Fruit fly (Drosophila melanogaster) whole organism, embryonic: Measurements from ENCODE around the gene Lgr1.

Experiments used
- CG10267 ChIP-seq: fragments of 200-800 bp; sonication (Bioruptor generic); optimal IDR thresholded peaks from 2 replicates; lab custom pipeline; 2018; ENCODE audit warnings: missing biosample characterization, mild to moderate bottlenecking, missing genetic modification characterization, moderate library complexity
- CG12659 ChIP-seq: fragments of 200-800 bp; sonication (Bioruptor generic); optimal IDR thresholded peaks from 3 replicates; lab custom pipeline; 2017; ENCODE audit warnings: mild to moderate bottlenecking, missing biosample characterization, missing genetic modification reagents, missing genetic modification characterization
- CG14050 ChIP-seq: fragments of 200-800 bp; sonication (Bioruptor generic); IDR thresholded peaks from 3 replicates; pipeline ENCODE4 v1.3.6; 2022; ENCODE audit warnings: missing biosample characterization, missing genetic modification characterization
- CG1529 ChIP-seq: fragments of 200-800 bp; sonication (Bioruptor generic); optimal IDR thresholded peaks from 3 replicates; lab custom pipeline; 2018; ENCODE audit warnings: missing biosample characterization, missing genetic modification characterization
- CG2116 ChIP-seq: fragments of 200-800 bp; sonication (Bioruptor generic); optimal IDR thresholded peaks from 3 replicates; lab custom pipeline; 2018; ENCODE audit warnings: missing biosample characterization, mild to moderate bottlenecking, missing genetic modification characterization
- CG30403 ChIP-seq: fragments of 200-800 bp; sonication (Bioruptor generic); optimal IDR thresholded peaks from 3 replicates; lab custom pipeline; 2016; ENCODE audit warnings: missing biosample characterization, missing genetic modification characterization
- CG31441 ChIP-seq: fragments of 200-800 bp; sonication (Bioruptor generic); IDR thresholded peaks from 2 replicates; pipeline ENCODE4 v1.3.6; 2022; ENCODE audit warnings: missing biosample characterization, missing genetic modification characterization
- CG3995 ChIP-seq: fragments of 200-800 bp; sonication (Bioruptor generic); optimal IDR thresholded peaks from 3 replicates; lab custom pipeline; 2016; ENCODE audit warnings: missing biosample characterization, missing genetic modification characterization
- CG4617 ChIP-seq: fragments of 200-800 bp; sonication (Bioruptor generic); optimal IDR thresholded peaks from 3 replicates; lab custom pipeline; 2016; ENCODE audit warnings: missing biosample characterization, missing genetic modification characterization, borderline replicate concordance
- CG8765 ChIP-seq: fragments of 200-800 bp; sonication (Bioruptor generic); IDR thresholded peaks from 2 replicates; pipeline ENCODE4 v1.3.6; 2022; ENCODE audit warnings: missing biosample characterization, missing genetic modification characterization
- CG8924 ChIP-seq: fragments of 200-800 bp; optimal IDR thresholded peaks from 3 replicates; lab custom pipeline; 2019; ENCODE audit warnings: missing biosample characterization, mild to moderate bottlenecking, missing genetic modification characterization, moderate library complexity
- CG9215 ChIP-seq: fragments of 200-800 bp; sonication (Bioruptor generic); IDR thresholded peaks from 2 replicates; pipeline ENCODE4 v1.3.6; 2022; ENCODE audit warnings: missing biosample characterization, missing genetic modification characterization
- CoRest ChIP-seq: fragments of 200-800 bp; sonication (Bioruptor generic); optimal IDR thresholded peaks from 3 replicates; lab custom pipeline; 2018; ENCODE audit warnings: missing biosample characterization, mild to moderate bottlenecking, missing genetic modification characterization, moderate library complexity
- Dll ChIP-seq: fragments of 200-800 bp; sonication (Bioruptor generic); IDR thresholded peaks from 4 replicates; pipeline ENCODE4 v1.3.6; 2022; ENCODE audit warnings: missing biosample characterization, missing genetic modification characterization; ENCODE audit not compliant: partially characterized antibody
- E2f2 ChIP-seq: fragments of 200-800 bp; sonication (Bioruptor generic); IDR thresholded peaks from 2 replicates; pipeline ENCODE4 v1.3.6; 2022; ENCODE audit warnings: missing biosample characterization, missing genetic modification characterization
- Ets97D ChIP-seq: fragments of 200-800 bp; sonication (Bioruptor generic); optimal IDR thresholded peaks from 3 replicates; lab custom pipeline; 2016; ENCODE audit warnings: missing biosample characterization, missing genetic modification characterization
- Fer2 ChIP-seq: fragments of 200-800 bp; sonication (Bioruptor generic); optimal IDR thresholded peaks from 2 replicates; lab custom pipeline; 2018; ENCODE audit warnings: missing biosample characterization, mild to moderate bottlenecking, missing genetic modification characterization, moderate library complexity
- HLH4C ChIP-seq: fragments of 200-800 bp; sonication (Bioruptor generic); IDR thresholded peaks from 3 replicates; pipeline ENCODE4 v1.3.6; 2022; ENCODE audit warnings: missing biosample characterization, missing genetic modification characterization; ENCODE audit not compliant: partially characterized antibody
- Hsf ChIP-seq: fragments of 200-800 bp; sonication (Bioruptor generic); optimal IDR thresholded peaks from 3 replicates; lab custom pipeline; 2016; ENCODE audit warnings: missing biosample characterization, missing genetic modification characterization
- MBD-R2 ChIP-seq: fragments of 200-800 bp; sonication (Bioruptor generic); IDR thresholded peaks from 2 replicates; pipeline ENCODE4 v1.3.6; 2022; ENCODE audit warnings: missing biosample characterization, missing genetic modification characterization
- MESR4 ChIP-seq: fragments of 200-800 bp; sonication (Bioruptor generic); optimal IDR thresholded peaks from 2 replicates; lab custom pipeline; 2018; ENCODE audit warnings: missing biosample characterization, mild to moderate bottlenecking, missing genetic modification characterization, moderate library complexity
- Max ChIP-seq: fragments of 200-800 bp; sonication (Bioruptor generic); optimal IDR thresholded peaks from 2 replicates; lab custom pipeline; 2016; ENCODE audit warnings: missing biosample characterization, mild to moderate bottlenecking, missing genetic modification characterization
- Med ChIP-seq: fragments of 200-800 bp; sonication (Bioruptor generic); peaks from one replicate; lab custom pipeline; 2016; ENCODE audit warnings: missing biosample characterization, missing genetic modification characterization, mild to moderate bottlenecking, inconsistent platforms, moderate library complexity
- Nf-YC ChIP-seq: fragments of 200-800 bp; optimal IDR thresholded peaks from 3 replicates; lab custom pipeline; 2019; ENCODE audit warnings: missing biosample characterization, mild to moderate bottlenecking, missing genetic modification characterization, moderate library complexity
- amos ChIP-seq: fragments of 200-800 bp; sonication (Bioruptor generic); IDR thresholded peaks from 2 replicates; pipeline ENCODE4 v1.3.6; 2022; ENCODE audit warnings: missing biosample characterization, missing genetic modification characterization; ENCODE audit not compliant: partially characterized antibody
- ara ChIP-seq: fragments of 200-800 bp; sonication (Bioruptor generic); IDR thresholded peaks from 2 replicates; pipeline ENCODE4 v1.3.6; 2022; ENCODE audit warnings: missing biosample characterization, missing genetic modification characterization
- crc ChIP-seq: fragments of 200-800 bp; sonication (Bioruptor generic); optimal IDR thresholded peaks from 2 replicates; lab custom pipeline; 2016; ENCODE audit warnings: missing biosample characterization, missing genetic modification characterization
- dm ChIP-seq: fragments of 200-800 bp; sonication (Bioruptor generic); optimal IDR thresholded peaks from 3 replicates; lab custom pipeline; 2016; ENCODE audit warnings: missing biosample characterization, missing genetic modification characterization
- grau ChIP-seq: fragments of 200-800 bp; optimal IDR thresholded peaks from 3 replicates; lab custom pipeline; 2019; ENCODE audit warnings: missing biosample characterization, mild to moderate bottlenecking, missing genetic modification characterization, moderate library complexity
- grn ChIP-seq: fragments of 200-800 bp; sonication (Bioruptor generic); optimal IDR thresholded peaks from 3 replicates; lab custom pipeline; 2017; ENCODE audit warnings: missing biosample characterization, missing genetic modification characterization
- hb ChIP-seq: fragments of 200-800 bp; sonication (Bioruptor generic); IDR thresholded peaks from 3 replicates; pipeline ENCODE4 v1.3.6; 2022; ENCODE audit warnings: missing biosample characterization, missing genetic modification characterization; ENCODE audit not compliant: partially characterized antibody
- hkb ChIP-seq, 2 experiments: fragments of 200-800 bp in 1 of 2; fragments of >200 bp in 1 of 2; sonication (Bioruptor generic) in 1 of 2; IDR thresholded peaks in 1 of 2; optimal IDR thresholded peaks in 1 of 2; 2 replicates each; pipeline versions ENCODE4 v1.3.6 to Lab custom; 2017 to 2022; ENCODE audit warnings: missing biosample characterization in 1 of 2, missing genetic modification characterization in 1 of 2
- lola ChIP-seq, 3 experiments: fragments of >200 bp in 2 of 3; fragments of 200-800 bp in 1 of 3; sonication (Bioruptor generic) in 1 of 3; optimal IDR thresholded peaks; 2 replicates each; lab custom pipeline; 2017 to 2019; ENCODE audit warnings: missing biosample characterization in 3 of 3, missing genetic modification characterization in 3 of 3, mild to moderate bottlenecking in 1 of 3, moderate library complexity in 1 of 3
- maf-S ChIP-seq: fragments of 200-800 bp; sonication (Bioruptor generic); optimal IDR thresholded peaks from 2 replicates; lab custom pipeline; 2016; ENCODE audit warnings: missing biosample characterization, missing genetic modification characterization
- mld ChIP-seq: fragments of 200-800 bp; sonication (Bioruptor generic); IDR thresholded peaks from 3 replicates; pipeline ENCODE4 v1.3.6; 2022; ENCODE audit warnings: missing biosample characterization, missing genetic modification characterization; ENCODE audit not compliant: partially characterized antibody
- nerfin-2 ChIP-seq: fragments of 200-800 bp; sonication (Bioruptor generic); IDR thresholded peaks from 2 replicates; pipeline ENCODE4 v1.3.6; 2022; ENCODE audit warnings: missing biosample characterization, missing genetic modification characterization; ENCODE audit not compliant: partially characterized antibody
- otp ChIP-seq: fragments of 200-800 bp; sonication (Bioruptor generic); IDR thresholded peaks from 3 replicates; pipeline ENCODE4, ENCODE4 v1.3.6; 2022; ENCODE audit warnings: missing biosample characterization, missing genetic modification characterization
- phol ChIP-seq: fragments of 200-800 bp; sonication (Bioruptor generic); optimal IDR thresholded peaks from 3 replicates; lab custom pipeline; 2018; ENCODE audit warnings: missing biosample characterization, mild to moderate bottlenecking, missing genetic modification characterization, moderate library complexity
- pzg ChIP-seq: fragments of 200-800 bp; sonication (Bioruptor generic); optimal IDR thresholded peaks from 3 replicates; lab custom pipeline; 2018; ENCODE audit warnings: missing biosample characterization, mild to moderate bottlenecking, missing genetic modification characterization, moderate library complexity
- row ChIP-seq: fragments of 200-800 bp; sonication (Bioruptor generic); IDR thresholded peaks from 3 replicates; pipeline ENCODE4 v1.3.6; 2022; ENCODE audit warnings: missing biosample characterization, missing genetic modification characterization
- sens ChIP-seq: fragments of 200-800 bp; sonication (Bioruptor generic); peaks from one replicate; lab custom pipeline; 2016; ENCODE audit warnings: missing biosample characterization, missing genetic modification characterization
- slp2 ChIP-seq: fragments of 200-800 bp; sonication (Bioruptor generic); optimal IDR thresholded peaks from 2 replicates; lab custom pipeline; 2016; ENCODE audit warnings: missing biosample characterization, missing genetic modification characterization
- sob ChIP-seq: fragments of 200-800 bp; sonication (Bioruptor generic); IDR thresholded peaks from 2 replicates; pipeline ENCODE4 v1.3.6; 2022; ENCODE audit warnings: missing biosample characterization, missing genetic modification characterization
- stwl ChIP-seq: fragments of 200-800 bp; sonication (Bioruptor generic); optimal IDR thresholded peaks from 3 replicates; lab custom pipeline; 2018; ENCODE audit warnings: missing biosample characterization, mild to moderate bottlenecking, missing genetic modification characterization, moderate library complexity
- vnd ChIP-seq: fragments of 200-800 bp; sonication (Bioruptor generic); IDR thresholded peaks from 3 replicates; pipeline ENCODE4 v1.3.6; 2022; ENCODE audit warnings: missing biosample characterization, missing genetic modification characterization; ENCODE audit not compliant: partially characterized antibody
- zen ChIP-seq: fragments of 200-800 bp; sonication (Bioruptor generic); optimal IDR thresholded peaks from 3 replicates; lab custom pipeline; 2018; ENCODE audit warnings: missing biosample characterization, mild to moderate bottlenecking, missing genetic modification characterization, moderate library complexity
- zen2 ChIP-seq: fragments of 200-800 bp; sonication (Bioruptor generic); IDR thresholded peaks from 3 replicates; pipeline ENCODE4 v1.3.6; 2022; ENCODE audit warnings: missing biosample characterization, missing genetic modification characterization; ENCODE audit not compliant: partially characterized antibody

Gene Lgr1

DNA sequence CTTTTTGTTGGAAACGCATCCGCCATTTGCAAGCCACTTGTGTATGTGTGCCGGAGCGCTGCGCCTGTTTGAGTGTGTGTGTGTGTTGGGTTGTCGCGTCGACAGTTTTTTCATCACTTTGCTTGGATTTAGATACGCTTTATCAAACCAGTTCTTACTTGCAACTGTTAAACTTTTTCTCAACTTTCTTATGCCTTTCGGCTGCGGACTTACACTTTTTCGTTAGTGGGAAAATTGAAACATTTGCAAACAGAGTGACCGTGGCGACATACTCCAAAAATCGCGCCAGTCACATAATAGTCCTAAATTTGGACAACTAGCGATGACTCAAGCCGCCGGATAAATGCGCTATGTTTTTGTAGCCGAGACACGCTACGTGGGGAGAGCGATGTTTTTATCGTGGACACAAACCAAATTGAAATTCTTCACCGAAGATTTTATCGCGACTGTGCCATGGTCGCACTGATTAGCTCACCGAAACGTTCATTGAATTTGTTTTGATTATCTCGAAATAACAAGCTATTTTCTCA is 43.3 kb upstream of the Lgr1 start, which contains the start of the genes alt and CG7655 (continued):
- TF ChIP-seq grau (tag; lab: Kevin White, UChicago): peak; percentile 29
- TF ChIP-seq CG8765 (GFP tag; lab: Robert Waterston, UW): no peak
- TF ChIP-seq amos: no peak
- no peak for TF ChIP-seq CG1529
- TF ChIP-seq crc (GFP tag; lab: Kevin White, UChicago): no peak
- peak; percentile 30 for TF ChIP-seq zen (tag; lab: Kevin White, UChicago)
- TF ChIP-seq Max (GFP tag; lab: Kevin White, UChicago): no peak
- TF ChIP-seq stwl (tag; lab: Kevin White, UChicago): peak; percentile 66
- peak; percentile 100 for TF ChIP-seq pzg (GFP tag; lab: Kevin White, UChicago)

DNA sequence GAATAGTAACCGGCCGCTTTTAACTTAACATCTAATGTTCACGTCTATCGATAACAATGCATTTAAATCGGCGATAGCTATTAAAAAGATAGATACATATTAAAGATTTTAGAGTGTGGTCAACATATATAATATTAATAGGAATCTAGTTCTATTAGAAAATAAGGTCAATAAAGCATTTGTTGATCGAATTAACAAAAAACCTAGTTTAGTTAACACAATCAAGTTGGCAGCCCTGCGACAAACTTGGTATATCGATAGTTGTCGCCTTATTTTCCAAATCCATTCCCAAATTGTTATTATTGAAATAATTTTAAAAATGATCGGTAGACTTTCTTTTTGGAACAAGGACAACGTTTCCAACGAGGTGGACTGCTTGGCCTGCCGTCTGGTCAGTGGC is 40.7 kb upstream of the Lgr1 start, which contains the start of the genes CG31251 and CG31360:
Gene CG31251, minus strand, starts transcription at position 62 of the 400 bp plus-strand sequence.
Gene CG31360, plus strand, starts transcription at position 244 of the 400 bp plus-strand sequence.
- TF ChIP-seq CG2116 (GFP tag; lab: Kevin White, UChicago) (peak; percentile 32), E2f2 (0 out of 2 replicates have a peak, but pooled peaks have one; percentile 23), vnd (peak; percentile 77), phol (tag; lab: Kevin White, UChicago) (peak; percentile 41), hb (GFP tag; lab: Robert Waterston, UW) (peak; percentile 89), Hsf (peak; percentile 7), grn (no peak), CG10267 (tag; lab: Kevin White, UChicago) (peak; percentile 34), zen2 (peak; percentile 85; the same call in 2 of the 3 replicates), CoRest (tag; lab: Kevin White, UChicago) (peak; percentile 29), MESR4 (GFP tag; lab: Kevin White, UChicago) (peak; percentile 15), sob (GFP tag; lab: Robert Waterston, UW) (no peak), CG30403 (no peak), maf-S (no peak), hkb (optimal IDR thresholded peaks at IDR 0.05; lab: Kevin White, UChicago) (no peak), hkb (GFP tag; IDR thresholded peaks at IDR 0.05; lab: Robert Waterston, UW) (no peak), pzg (GFP tag; lab: Kevin White, UChicago) (peak; percentile 45), amos (peak; percentile 72), HLH4C (GFP tag; lab: Robert Waterston, UW) (peak; percentile 94), CG31441 (GFP tag; lab: Robert Waterston, UW) (no peak), Nf-YC (tag; lab: Kevin White, UChicago) (peak; percentile 48), row (peak; percentile 59; the same call in 2 of the 3 replicates), slp2 (GFP tag; lab: Kevin White, UChicago) (no peak), CG14050 (no peak), otp (no peak), CG8924 (tag; lab: Kevin White, UChicago) (no peak), Med (peak; percentile 31), dm (GFP tag; lab: Kevin White, UChicago) (no peak), Dll (GFP tag; lab: Robert Waterston, UW) (peak; percentile 95), nerfin-2 (GFP tag; lab: Robert Waterston, UW) (peak; percentile 82), mld (GFP tag; lab: Robert Waterston, UW) (0 out of 3 replicates have a peak, but pooled peaks have one; percentile 20), CG4617 (GFP tag; lab: Kevin White, UChicago) (peak; percentile 9), ara (GFP tag; lab: Robert Waterston, UW) (no peak), MBD-R2 (GFP tag; lab: Robert Waterston, UW) (peak; percentile 70; the same call in 1 of the 2 replicates), Fer2 (tag; lab: Kevin White, UChicago) (no peak), CG9215 (GFP tag; lab: Robert Waterston, UW) (no peak), CG12659 (GFP tag; lab: Kevin White, UChicago) (peak; percentile 51), sens (GFP tag; lab: Kevin White, UChicago) (peak; percentile 55), CG3995 (GFP tag; lab: Kevin White, UChicago) (peak; percentile 59), lola (GFP tag; optimal IDR thresholded peaks at IDR 0.05; lab: Kevin White, UChicago) (peak in 1 of 3 experiments; percentile 12), Ets97D (GFP tag; lab: Kevin White, UChicago) (peak; percentile 29)
